Worm (Caenorhabditis elegans): Measurements from ENCODE around the gene glb-34.

The glb-34 gene

ce11 chrIV:14606469-14606868, 34.0 kb upstream of the glb-34 start (continued):
- TF ChIP-seq nhr-84 (tag; optimal IDR thresholded peaks at IDR 0.05) (no peak), tbx-2 (tag; optimal IDR thresholded peaks at IDR 0.05) (peak; percentile 14)

- TF ChIP-seq blmp-1 (tag; optimal IDR thresholded peaks at IDR 0.05) (peak; percentile 78), nhr-71 (tag; optimal IDR thresholded peaks at IDR 0.05) (peak; percentile 20), elt-3 (tag; optimal IDR thresholded peaks at IDR 0.05) (no peak), lin-14 (GFP tag; optimal IDR thresholded peaks at IDR 0.05) (peak; percentile 54), nhr-20 (tag; optimal IDR thresholded peaks at IDR 0.05) (peak; percentile 38)
These were observed 32.6 kb upstream of the glb-34 start for ce11 chrIV:14605143-14605542.

ce11 chrIV:14603022-14603421, 30.5 kb upstream of the glb-34 start:
- TF ChIP-seq fos-1 (tag; optimal IDR thresholded peaks at IDR 0.05) (no peak), nhr-85 (tag) (peak; percentile 84), efl-1 (optimal IDR thresholded peaks at IDR 0.05) (no peak), efl-1 (GFP tag; optimal IDR thresholded peaks at IDR 0.05 in 1 of 2) (peak in 1 of 2 experiments; percentile 90), lin-35 (GFP tag; optimal IDR thresholded peaks at IDR 0.05) (peak in 1 of 2 experiments; percentile 34), nhr-20 (tag; optimal IDR thresholded peaks at IDR 0.05) (peak; percentile 40), snu-23 (GFP tag; optimal IDR thresholded peaks at IDR 0.05) (peak; percentile 30), skn-1 (tag; optimal IDR thresholded peaks at IDR 0.05) (no peak), hlh-4 (tag; optimal IDR thresholded peaks at IDR 0.05) (no peak), nhr-77 (tag; optimal IDR thresholded peaks at IDR 0.05) (no peak)

DNA sequence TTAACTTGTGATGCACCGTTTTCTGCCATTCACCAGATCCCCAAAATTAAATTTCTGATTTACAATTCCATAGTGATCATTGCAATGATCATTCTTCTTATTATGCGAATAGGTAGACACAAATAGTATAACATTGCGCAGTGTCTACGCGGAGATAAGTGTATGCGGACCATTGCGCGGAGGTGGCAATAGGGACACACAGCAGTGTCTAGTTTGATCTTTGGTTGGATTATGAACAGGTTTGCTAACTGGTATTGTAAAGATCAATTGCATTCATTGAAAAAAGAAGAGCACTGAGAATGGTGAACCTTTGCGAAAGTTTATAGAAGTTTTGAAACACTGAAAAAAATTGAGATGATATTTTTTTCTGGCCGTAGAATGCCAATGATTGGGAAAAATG, 26.8 kb upstream of the glb-34 start:
- peak; percentile 46 for TF ChIP-seq nhr-20 (tag; optimal IDR thresholded peaks at IDR 0.05)
- peak; percentile 12 for TF ChIP-seq blmp-1 (tag; optimal IDR thresholded peaks at IDR 0.05)
- TF ChIP-seq fkh-10 (GFP tag; optimal IDR thresholded peaks at IDR 0.05), result no peak
- TF ChIP-seq nhr-85 (tag), result peak; percentile 67
- no peak for TF ChIP-seq nhr-12 (tag; optimal IDR thresholded peaks at IDR 0.05)
- no peak for TF ChIP-seq lin-15B (tag; optimal IDR thresholded peaks at IDR 0.05)
- TF ChIP-seq elt-3 (tag; optimal IDR thresholded peaks at IDR 0.05), result peak in 1 of 6 experiments; percentile 55

DNA sequence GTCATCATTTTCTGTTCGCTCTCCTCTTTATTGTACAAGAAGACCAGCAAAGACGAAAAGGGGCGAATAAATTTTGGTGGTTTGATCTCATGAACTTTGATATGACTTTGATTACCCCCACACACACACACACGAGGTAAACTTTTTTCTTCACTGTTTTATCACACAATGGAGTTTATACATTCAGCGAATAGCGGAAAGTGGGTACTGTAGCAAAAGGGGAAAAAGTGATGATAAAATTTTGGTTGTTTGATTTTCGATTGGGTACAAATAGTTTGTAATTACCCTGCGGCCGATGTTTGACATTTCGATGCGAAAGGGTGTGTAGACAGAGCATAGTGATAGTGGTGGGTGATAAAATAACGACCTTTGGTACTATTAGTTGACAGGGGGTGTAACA, 21.7 kb upstream of the glb-34 start:
- peak; percentile 94 for TF ChIP-seq lin-14 (GFP tag; optimal IDR thresholded peaks at IDR 0.05)
- TF ChIP-seq ces-1 (GFP tag; optimal IDR thresholded peaks at IDR 0.05), result no peak
- TF ChIP-seq xbp-1 (tag; optimal IDR thresholded peaks at IDR 0.05), result peak; percentile 34
- peak; percentile 82 for TF ChIP-seq jun-1 (tag; optimal IDR thresholded peaks at IDR 0.05)
- TF ChIP-seq nhr-85 (tag), result peak; percentile 100
- peak; percentile 65 to 90 for TF ChIP-seq mdl-1 (tag; optimal IDR thresholded peaks at IDR 0.05)
- peak; percentile 83 to 87 for TF ChIP-seq egl-27 (tag; optimal IDR thresholded peaks at IDR 0.05)
- peak; percentile 65 for TF ChIP-seq irx-1 (tag; optimal IDR thresholded peaks at IDR 0.05)
- TF ChIP-seq mef-2 (tag; optimal IDR thresholded peaks at IDR 0.05), result no peak
- TF ChIP-seq lin-15B (tag; optimal IDR thresholded peaks at IDR 0.05), result no peak
- peak; percentile 7 to 37 for TF ChIP-seq efl-1 (optimal IDR thresholded peaks at IDR 0.05)
- TF ChIP-seq efl-1 (GFP tag; optimal IDR thresholded peaks at IDR 0.05 in 1 of 2), result peak in 1 of 2 experiments; percentile 94
- TF ChIP-seq nhr-28 (tag; optimal IDR thresholded peaks at IDR 0.05), result no peak
- TF ChIP-seq lin-35 (GFP tag; optimal IDR thresholded peaks at IDR 0.05), result peak in 1 of 2 experiments; percentile 83
- no peak for TF ChIP-seq zag-1 (tag; optimal IDR thresholded peaks at IDR 0.05)
- TF ChIP-seq ceh-8 (GFP tag; optimal IDR thresholded peaks at IDR 0.05), result no peak
- peak; percentile 55 for TF ChIP-seq pax-3 (tag; optimal IDR thresholded peaks at IDR 0.05)
- TF ChIP-seq nhr-84 (tag; optimal IDR thresholded peaks at IDR 0.05), result no peak
- peak; percentile 27 for TF ChIP-seq swsn-7 (tag; optimal IDR thresholded peaks at IDR 0.05)
- peak; percentile 94 to 99 (median 98) for TF ChIP-seq elt-3 (tag; optimal IDR thresholded peaks at IDR 0.05)
- TF ChIP-seq vab-15 (tag; optimal IDR thresholded peaks at IDR 0.05), result peak; percentile 82
- peak; percentile 64 for TF ChIP-seq pag-3 (tag; optimal IDR thresholded peaks at IDR 0.05; ENCODE audit: borderline replicate concordance, insufficient read depth)
- TF ChIP-seq sup-37 (GFP tag; optimal IDR thresholded peaks at IDR 0.05), result no peak
- TF ChIP-seq unc-62 (GFP tag; optimal IDR thresholded peaks at IDR 0.05), result no peak
- no peak for TF ChIP-seq C34B4.2 (tag; optimal IDR thresholded peaks at IDR 0.05)
- TF ChIP-seq ztf-11 (tag; optimal IDR thresholded peaks at IDR 0.05), result no peak
- no peak for TF ChIP-seq lir-3 (tag; optimal IDR thresholded peaks at IDR 0.05; ENCODE audit: poor library complexity)
- TF ChIP-seq unc-130 (tag; optimal IDR thresholded peaks at IDR 0.05), result no peak
- no peak for TF ChIP-seq fkh-8 (tag; optimal IDR thresholded peaks at IDR 0.05)
- TF ChIP-seq hpl-2 (GFP tag; optimal IDR thresholded peaks at IDR 0.05), result no peak
- no peak for TF ChIP-seq zip-4 (GFP tag; optimal IDR thresholded peaks at IDR 0.05)
- no peak for TF ChIP-seq alr-1 (tag; optimal IDR thresholded peaks at IDR 0.05; ENCODE audit: borderline replicate concordance)
- TF ChIP-seq fos-1 (tag; optimal IDR thresholded peaks at IDR 0.05), result peak; percentile 59

All from whole organism, L1 larva.